Fruit fly (Drosophila melanogaster) whole organism, pupa: Measurements from ENCODE around the gene cyr.
A peak's percentile ranks its signal among the peaks of the same experiment; 100 is the strongest.

Source experiments
- CG10348 ChIP-seq: fragments of 200-800 bp; sonication (Bioruptor generic); IDR thresholded peaks from 2 replicates; pipeline ENCODE4 v1.3.6; 2022; ENCODE audit warnings: missing biosample characterization, missing genetic modification characterization
- CG12605 ChIP-seq: fragments of 200-800 bp; sonication (Bioruptor generic); IDR thresholded peaks from 2 replicates; pipeline ENCODE4 v1.3.6; 2022; ENCODE audit warnings: missing biosample characterization, missing genetic modification characterization
- CG13204 ChIP-seq: fragments of 200-800 bp; sonication (Bioruptor generic); optimal IDR thresholded peaks from 2 replicates; lab custom pipeline; 2018; ENCODE audit warnings: missing biosample characterization, mild to moderate bottlenecking, missing genetic modification characterization, moderate library complexity
- CG14655 ChIP-seq: fragments of 200-800 bp; sonication (Bioruptor generic); optimal IDR thresholded peaks from 3 replicates; lab custom pipeline; 2017; ENCODE audit warnings: mild to moderate bottlenecking, missing biosample characterization, missing genetic modification reagents, missing genetic modification characterization
- CG15710 ChIP-seq: fragments of 200-800 bp; sonication (Bioruptor generic); optimal IDR thresholded peaks from 2 replicates; lab custom pipeline; 2018; ENCODE audit warnings: missing biosample characterization, mild to moderate bottlenecking, missing genetic modification characterization, moderate library complexity
- CG17806 ChIP-seq: fragments of 200-800 bp; sonication (Bioruptor generic); optimal IDR thresholded peaks from 2 replicates; lab custom pipeline; 2018; ENCODE audit warnings: missing biosample characterization, mild to moderate bottlenecking, missing genetic modification characterization, moderate library complexity
- CG32121 ChIP-seq: fragments of 200-800 bp; sonication (Bioruptor generic); IDR thresholded peaks from 2 replicates; pipeline ENCODE4 v1.3.6; 2022; ENCODE audit warnings: missing biosample characterization, missing genetic modification characterization
- CG34367 ChIP-seq: fragments of 200-800 bp; sonication (Bioruptor generic); optimal IDR thresholded peaks from 2 replicates; lab custom pipeline; 2018; ENCODE audit warnings: missing biosample characterization, mild to moderate bottlenecking, missing genetic modification characterization
- CG4496 ChIP-seq: fragments of 200-800 bp; sonication (Bioruptor generic); IDR thresholded peaks from 3 replicates; pipeline ENCODE4 v1.3.6; 2022; ENCODE audit warnings: missing biosample characterization, missing genetic modification characterization
- CG8159 ChIP-seq: fragments of 200-800 bp; sonication (Bioruptor generic); optimal IDR thresholded peaks from 3 replicates; lab custom pipeline; 2018; ENCODE audit warnings: missing biosample characterization, mild to moderate bottlenecking, missing genetic modification characterization, moderate library complexity
- CG8301 ChIP-seq: fragments of 200-800 bp; sonication (Bioruptor generic); optimal IDR thresholded peaks from 2 replicates; lab custom pipeline; 2018; ENCODE audit warnings: missing biosample characterization, mild to moderate bottlenecking, missing genetic modification characterization
- CG9948 ChIP-seq: fragments of 200-800 bp; sonication (Bioruptor generic); optimal IDR thresholded peaks from 2 replicates; lab custom pipeline; 2018; ENCODE audit warnings: missing biosample characterization, mild to moderate bottlenecking, missing genetic modification characterization, moderate library complexity
- D1 ChIP-seq: fragments of 200-800 bp; sonication (Bioruptor generic); optimal IDR thresholded peaks from 2 replicates; lab custom pipeline; 2018; ENCODE audit warnings: missing biosample characterization, mild to moderate bottlenecking, missing genetic modification characterization, moderate library complexity
- EcR ChIP-seq: fragments of 200-800 bp; sonication (Bioruptor generic); optimal IDR thresholded peaks from 3 replicates; lab custom pipeline; 2019; ENCODE audit warnings: missing biosample characterization, missing genetic modification characterization, mild to moderate bottlenecking, moderate library complexity, missing genetic modification reagents
- Ets98B ChIP-seq: fragments of 200-800 bp; sonication (Bioruptor generic); IDR thresholded peaks from 2 replicates; pipeline ENCODE4 v1.3.6; 2022; ENCODE audit warnings: missing biosample characterization, missing genetic modification characterization
- Pif1A ChIP-seq: fragments of 200-800 bp; sonication (Bioruptor generic); optimal IDR thresholded peaks from 3 replicates; lab custom pipeline; 2016; ENCODE audit warnings: missing biosample characterization, missing genetic modification characterization
- Pif1B ChIP-seq: fragments of 200-800 bp; sonication (Bioruptor generic); optimal IDR thresholded peaks from 3 replicates; lab custom pipeline; 2016; ENCODE audit warnings: missing biosample characterization, missing genetic modification characterization
- Snoo ChIP-seq: fragments of 200-800 bp; sonication (Bioruptor generic); optimal IDR thresholded peaks from 3 replicates; lab custom pipeline; 2017; ENCODE audit warnings: missing biosample characterization, mild to moderate bottlenecking, missing genetic modification characterization, inconsistent platforms
- fd96Ca ChIP-seq: fragments of 200-800 bp; sonication (Bioruptor generic); IDR thresholded peaks from 3 replicates; pipeline ENCODE4 v1.3.6; 2022; ENCODE audit warnings: missing biosample characterization, missing genetic modification characterization
- gl ChIP-seq: fragments of 200-800 bp; sonication (Bioruptor generic); optimal IDR thresholded peaks from 2 replicates; lab custom pipeline; 2018; ENCODE audit warnings: missing biosample characterization, mild to moderate bottlenecking, missing genetic modification characterization

The cyr gene

DNA sequence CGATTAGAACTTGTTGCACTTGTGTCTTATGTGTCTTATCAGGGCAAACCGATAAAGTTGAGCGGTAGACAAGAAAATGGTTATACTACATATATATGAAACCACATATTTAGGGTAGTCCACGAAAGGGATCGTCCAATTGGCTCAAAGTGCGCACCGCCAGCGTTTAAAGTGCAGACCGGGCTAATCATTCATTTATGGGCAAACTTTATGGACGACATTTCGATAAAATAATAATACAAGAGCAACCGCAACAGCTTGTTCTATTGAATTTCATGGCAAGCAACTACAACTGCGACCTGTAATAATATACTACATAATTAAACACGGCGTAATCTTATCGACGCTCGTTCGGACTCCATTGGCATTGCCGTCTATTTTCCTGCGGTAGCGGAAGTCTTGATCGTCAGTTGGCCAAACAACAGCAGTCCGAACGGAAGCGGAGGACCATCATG is at the start of gene cyr, which contains the start of gene CG2120:
Gene cyr (minus strand): TSS at position 294 of the 455 bp plus-strand sequence.
Gene CG2120 (plus strand): TSS at position 405 of the 455 bp plus-strand sequence.
- TF ChIP-seq CG32121 (GFP tag; lab: Robert Waterston, UW) (no peak), CG17806 (no peak), fd96Ca (no peak), CG10348 (GFP tag; lab: Robert Waterston, UW) (no peak), gl (tag; lab: Kevin White, UChicago) (no peak), Pif1A (GFP tag; lab: Kevin White, UChicago) (no peak), Pif1B (GFP tag; lab: Kevin White, UChicago) (no peak), Snoo (no peak), CG8159 (no peak), CG8301 (tag; lab: Kevin White, UChicago) (no peak), CG9948 (tag; lab: Kevin White, UChicago) (no peak), CG4496 (GFP tag; lab: Robert Waterston, UW) (no peak)

DNA sequence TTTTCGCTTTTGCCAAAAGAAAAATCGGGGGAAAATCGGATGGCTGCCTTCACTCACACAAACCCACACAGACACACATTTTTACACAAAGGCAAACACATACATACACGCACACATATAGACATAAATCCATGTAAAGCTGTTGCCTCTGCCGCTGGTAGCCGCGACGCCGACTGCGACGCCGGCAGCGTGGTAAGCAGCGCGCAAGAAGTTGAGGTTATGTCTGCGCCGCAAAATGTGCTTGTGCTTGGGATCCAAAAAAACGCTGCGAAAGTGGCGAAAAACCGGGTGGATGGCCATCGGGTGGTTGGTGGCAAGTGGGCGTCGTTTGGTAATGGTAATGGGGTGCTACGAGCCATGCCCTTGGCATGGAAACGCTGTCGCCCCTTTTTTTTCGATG is 44.3 kb upstream of the cyr start:
- TF ChIP-seq CG13204 (GFP tag; lab: Kevin White, UChicago) (no peak), Pif1B (GFP tag; lab: Kevin White, UChicago) (no peak), Snoo (no peak), EcR (GFP tag; lab: Kevin White, UChicago) (no peak), CG15710 (tag; lab: Kevin White, UChicago) (no peak), fd96Ca (no peak), CG14655 (GFP tag; lab: Kevin White, UChicago) (no peak), gl (tag; lab: Kevin White, UChicago) (no peak), CG17806 (no peak), CG8159 (no peak), CG9948 (tag; lab: Kevin White, UChicago) (no peak), CG34367 (tag; lab: Kevin White, UChicago) (no peak), Pif1A (GFP tag; lab: Kevin White, UChicago) (no peak), CG32121 (GFP tag; lab: Robert Waterston, UW) (no peak), CG8301 (tag; lab: Kevin White, UChicago) (no peak), D1 (tag; lab: Kevin White, UChicago) (no peak), Ets98B (no peak)
- TF ChIP-seq, all 21 proteins: peak for 0

DNA sequence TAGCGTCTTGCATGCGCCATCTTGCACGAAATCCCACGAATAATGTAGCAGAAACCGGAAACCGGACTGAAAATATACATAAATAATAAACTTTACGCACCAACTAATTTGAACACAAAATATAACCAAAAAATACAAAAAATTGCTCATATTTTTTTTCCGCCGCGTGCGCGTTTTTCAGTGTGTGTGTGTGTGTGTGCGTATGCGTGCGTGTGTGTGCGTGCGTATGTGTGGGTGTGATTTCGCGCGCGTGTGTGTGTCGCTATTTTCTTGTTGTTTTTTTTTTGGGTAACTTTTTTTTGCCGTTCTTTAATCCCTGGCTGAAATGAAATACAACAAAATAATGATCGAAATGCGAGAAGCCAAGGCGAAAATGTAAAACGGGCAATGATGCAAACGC is 43.5 kb upstream of the cyr start:
- TF ChIP-seq CG4496 (GFP tag; lab: Robert Waterston, UW) (no peak), CG10348 (GFP tag; lab: Robert Waterston, UW) (no peak), CG14655 (GFP tag; lab: Kevin White, UChicago) (no peak), CG34367 (tag; lab: Kevin White, UChicago) (no peak), gl (tag; lab: Kevin White, UChicago) (no peak), D1 (tag; lab: Kevin White, UChicago) (no peak), CG15710 (tag; lab: Kevin White, UChicago) (no peak), EcR (GFP tag; lab: Kevin White, UChicago) (no peak)

DNA sequence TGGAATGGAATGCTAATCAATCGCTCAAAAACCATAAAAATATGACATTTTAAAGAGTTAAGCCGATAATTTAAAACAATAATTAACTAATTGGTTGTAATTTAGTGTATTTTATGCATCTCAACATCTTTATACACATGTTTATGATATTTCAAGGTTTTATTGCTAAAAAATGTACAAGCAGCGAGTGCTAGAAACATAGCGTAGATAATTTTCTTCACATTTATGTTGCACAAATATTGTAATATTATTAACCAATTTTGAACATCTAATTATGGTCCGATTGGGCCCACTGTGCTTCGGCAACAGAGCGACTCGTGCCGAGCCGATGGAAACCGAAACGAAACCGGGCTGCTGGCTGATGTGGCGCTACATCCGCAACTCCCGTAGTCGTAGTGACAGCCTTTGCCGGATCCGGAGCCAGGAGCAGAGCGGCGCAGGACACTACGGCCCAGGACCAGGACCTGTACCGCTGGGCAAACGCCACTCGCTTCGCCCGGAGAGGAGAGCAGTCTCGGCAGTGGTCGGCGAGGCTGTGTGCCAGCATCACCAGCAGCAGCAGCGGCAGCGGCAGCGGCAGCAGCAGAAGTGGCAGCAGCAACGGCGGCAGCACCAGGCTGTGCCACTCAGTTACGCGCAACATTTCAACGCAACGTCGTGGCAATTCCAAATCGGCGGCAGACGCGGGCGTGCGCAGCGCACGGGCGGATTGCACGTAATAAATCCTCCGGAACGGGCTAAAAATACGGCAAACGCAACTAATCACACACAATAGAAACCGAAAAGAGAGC is 42.8 kb upstream of the cyr start, which contains the start of gene sdt:
Gene sdt (plus strand): TSS at position 385 of the 791 bp plus-strand sequence.
- no peak for TF ChIP-seq Snoo
- TF ChIP-seq CG4496 (GFP tag; lab: Robert Waterston, UW): no peak
- no peak for TF ChIP-seq CG17806
- peak; percentile 20 for TF ChIP-seq CG8159
- no peak for TF ChIP-seq CG8301 (tag; lab: Kevin White, UChicago)
- peak; percentile 69 for TF ChIP-seq CG13204 (GFP tag; lab: Kevin White, UChicago)

DNA sequence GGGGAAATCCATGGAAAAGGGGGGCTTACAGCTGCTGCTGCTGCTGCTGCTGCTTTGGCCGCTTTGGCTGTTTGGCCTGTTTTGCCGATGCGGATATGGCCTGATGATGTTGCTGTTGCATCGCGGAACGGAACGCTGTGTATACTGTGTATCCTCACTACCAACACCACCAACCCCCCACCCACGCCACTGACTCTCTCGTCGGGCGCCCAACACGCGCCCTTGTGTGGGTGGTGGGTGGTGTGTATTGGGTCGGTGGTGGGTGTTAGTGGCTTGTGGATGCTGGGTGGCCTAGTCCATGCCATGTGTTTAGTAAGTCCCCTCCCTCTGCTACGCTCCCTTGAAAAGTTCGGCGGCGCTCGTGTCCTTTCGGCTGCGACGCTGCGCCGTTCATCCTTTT is 42.2 kb upstream of the cyr start:
- TF ChIP-seq CG9948 (tag; lab: Kevin White, UChicago) (no peak), CG12605 (GFP tag; lab: Robert Waterston, UW) (peak; percentile 15; the same call in 1 of the 2 replicates), fd96Ca (peak; percentile 11; the same call in 1 of the 3 replicates), CG17806 (no peak), CG13204 (GFP tag; lab: Kevin White, UChicago) (peak; percentile 85)

DNA sequence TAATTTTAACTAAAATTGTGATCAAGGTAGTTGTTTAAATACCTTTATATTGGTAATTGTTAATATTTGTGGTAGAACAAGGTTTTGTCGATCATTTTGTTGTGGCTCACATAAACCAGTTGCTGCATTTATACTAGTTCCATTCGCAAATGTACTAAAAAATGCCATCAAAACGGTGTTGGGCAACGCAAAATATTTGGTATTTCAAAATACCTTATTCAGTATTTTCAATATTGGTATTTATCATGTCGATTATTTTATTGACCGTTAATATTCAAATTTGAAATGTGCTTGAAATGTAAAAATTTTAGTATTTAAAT is 41.5 kb upstream of the cyr start, which contains the start of gene slpr:
Gene slpr (minus strand): TSS at position 156 of the 320 bp plus-strand sequence.
- no peak for TF ChIP-seq CG15710 (tag; lab: Kevin White, UChicago)
- no peak for TF ChIP-seq CG4496 (GFP tag; lab: Robert Waterston, UW)
- TF ChIP-seq CG9948 (tag; lab: Kevin White, UChicago): no peak
- TF ChIP-seq, all 21 proteins: peak for 0
